Worm (Caenorhabditis elegans) whole organism, young adult: ENCODE data around the gene F38B6.2.

Experiments used
- C06A6.2 ChIP-seq: fragments of 200-800 bp; sonication (Bioruptor generic); conservative IDR thresholded peaks from 2 replicates; pipeline ENCODE4 v1.3.6; 2022; ENCODE audit warnings: missing genetic modification characterization, missing compliant biosample characterization
- C17E4.6 ChIP-seq: fragments of 200-800 bp; sonication (Bioruptor generic); IDR thresholded peaks from 2 replicates; pipeline ENCODE4 v1.3.6; 2022; ENCODE audit warnings: missing genetic modification reagents, missing genetic modification characterization, missing compliant biosample characterization
- F37B4.10 ChIP-seq: fragments of 200-800 bp; sonication (Bioruptor generic); IDR thresholded peaks from 2 replicates; pipeline ENCODE4 v1.3.6; 2022; ENCODE audit warnings: missing genetic modification characterization, missing compliant biosample characterization
- Y53F4B.3 ChIP-seq: fragments of 200-800 bp; sonication (Bioruptor generic); IDR thresholded peaks from 2 replicates; pipeline ENCODE4 v1.3.6; 2022; ENCODE audit warnings: missing genetic modification reagents, missing genetic modification characterization, missing compliant biosample characterization
- Y53G8AR.9 ChIP-seq: fragments of 200-800 bp; sonication (Bioruptor generic); conservative IDR thresholded peaks from 2 replicates; pipeline ENCODE4 v1.3.6; 2022; ENCODE audit warnings: missing genetic modification reagents, missing genetic modification characterization, missing compliant biosample characterization
- ZK185.1 ChIP-seq: sonication (generic microtip); optimal IDR thresholded peaks from 2 replicates; lab custom pipeline; 2016; ENCODE audit warnings: mild to moderate bottlenecking, missing genetic modification characterization, missing compliant biosample characterization; ENCODE audit not compliant: poor library complexity, severe bottlenecking
- ama-1 ChIP-seq, 3 experiments: fragments of 150-350 bp in 1 of 3; sonication (generic microtip) in 2 of 3; optimal IDR thresholded peaks; 2 replicates each; lab custom pipeline; 2014 to 2018; ENCODE audit warnings: missing biosample characterization in 2 of 3, missing genetic modification characterization in 2 of 3, missing genetic modification reagents in 2 of 3
- ceh-100 ChIP-seq: fragments of 200-800 bp; sonication (Bioruptor generic); IDR thresholded peaks from 2 replicates; pipeline ENCODE4 v1.3.6; 2022; ENCODE audit warnings: missing genetic modification reagents, missing genetic modification characterization, missing compliant biosample characterization
- ceh-40 ChIP-seq: fragments of 200-800 bp; sonication (Bioruptor generic); IDR thresholded peaks from 2 replicates; pipeline ENCODE4 v1.3.6; 2022; ENCODE audit warnings: missing genetic modification characterization, missing compliant biosample characterization
- ceh-79 ChIP-seq: sonication (generic microtip); optimal IDR thresholded peaks from 2 replicates; lab custom pipeline; 2017; ENCODE audit warnings: mild to moderate bottlenecking, missing genetic modification characterization, missing compliant biosample characterization
- chd-7 ChIP-seq: sonication (generic microtip); optimal IDR thresholded peaks from 2 replicates; lab custom pipeline; 2016; ENCODE audit warnings: mild to moderate bottlenecking, missing genetic modification characterization, moderate library complexity, missing compliant biosample characterization
- dox-1 ChIP-seq: fragments of 200-800 bp; sonication (Bioruptor generic); IDR thresholded peaks from 2 replicates; pipeline ENCODE4 v1.3.6; 2022; ENCODE audit warnings: missing genetic modification reagents, missing genetic modification characterization, missing compliant biosample characterization
- ets-4 ChIP-seq: fragments of 200-800 bp; sonication (Bioruptor generic); optimal IDR thresholded peaks from 2 replicates; lab custom pipeline; 2018; ENCODE audit warnings: mild to moderate bottlenecking, missing genetic modification characterization, missing compliant biosample characterization
- hlh-12 ChIP-seq: sonication (generic microtip); optimal IDR thresholded peaks from 2 replicates; lab custom pipeline; 2016; ENCODE audit warnings: missing genetic modification characterization, missing compliant biosample characterization
- hlh-26 ChIP-seq: fragments of 200-800 bp; sonication (Bioruptor generic); conservative IDR thresholded peaks from 2 replicates; pipeline ENCODE4 v1.3.6; 2022; ENCODE audit warnings: missing genetic modification reagents, missing genetic modification characterization, missing compliant biosample characterization
- let-607 ChIP-seq, 2 experiments: fragments of 200-800 bp in 1 of 2; sonication (Bioruptor generic) in 1 of 2; sonication (generic microtip) in 1 of 2; optimal IDR thresholded peaks; 2 replicates each; lab custom pipeline; 2016 to 2018; ENCODE audit warnings: mild to moderate bottlenecking in 2 of 2, missing compliant biosample characterization in 2 of 2, missing genetic modification characterization in 2 of 2, moderate library complexity in 2 of 2, missing genotype in 1 of 2
- lin-26 ChIP-seq: fragments of 200-800 bp; sonication (Bioruptor generic); IDR thresholded peaks from 2 replicates; pipeline ENCODE4 v1.3.6; 2022; ENCODE audit warnings: missing genetic modification reagents, missing genetic modification characterization, missing compliant biosample characterization
- lin-54 ChIP-seq: fragments of 200-800 bp; sonication (Bioruptor generic); optimal IDR thresholded peaks from 2 replicates; lab custom pipeline; 2018; ENCODE audit warnings: mild to moderate bottlenecking, missing genetic modification characterization, missing compliant biosample characterization
- lsl-1 ChIP-seq: fragments of 200-800 bp; sonication (Bioruptor generic); optimal IDR thresholded peaks from 2 replicates; lab custom pipeline; 2018; ENCODE audit warnings: mild to moderate bottlenecking, missing genetic modification characterization, moderate library complexity, missing compliant biosample characterization
- madf-3 ChIP-seq: fragments of 200-800 bp; sonication (Bioruptor generic); IDR thresholded peaks from 2 replicates; pipeline ENCODE4 v1.3.6; 2022; ENCODE audit warnings: missing genetic modification reagents, missing genetic modification characterization, missing compliant biosample characterization
- madf-6 ChIP-seq: fragments of 200-800 bp; sonication (Bioruptor generic); IDR thresholded peaks from 2 replicates; pipeline ENCODE4 v1.3.6; 2022; ENCODE audit warnings: missing genetic modification reagents, missing genetic modification characterization, missing compliant biosample characterization
- mel-28 ChIP-seq: sonication (generic microtip); optimal IDR thresholded peaks from 2 replicates; lab custom pipeline; 2016; ENCODE audit warnings: borderline replicate concordance, mild to moderate bottlenecking, missing genetic modification characterization, missing compliant biosample characterization
- mxl-1 ChIP-seq: sonication (generic microtip); optimal IDR thresholded peaks from 2 replicates; lab custom pipeline; 2016; ENCODE audit warnings: missing genetic modification characterization, missing compliant biosample characterization
- nhr-27 ChIP-seq: fragments of 200-800 bp; sonication (Bioruptor generic); optimal IDR thresholded peaks from 2 replicates; lab custom pipeline; 2018; ENCODE audit warnings: mild to moderate bottlenecking, missing genetic modification characterization, moderate library complexity, missing compliant biosample characterization
- pbrm-1 ChIP-seq: fragments of 200-800 bp; sonication (Bioruptor generic); IDR thresholded peaks from 2 replicates; pipeline ENCODE4 v1.3.6; 2022; ENCODE audit warnings: missing genetic modification reagents, missing genetic modification characterization, missing compliant biosample characterization
- rcor-1 ChIP-seq: fragments of 200-800 bp; sonication (Bioruptor generic); IDR thresholded peaks from 2 replicates; pipeline ENCODE4 v1.3.6; 2022; ENCODE audit warnings: missing genetic modification reagents, missing genetic modification characterization, missing compliant biosample characterization
- rec-8 ChIP-seq, 2 experiments: sonication (generic microtip); optimal IDR thresholded peaks; 2 replicates each; lab custom pipeline; 2016; ENCODE audit warnings: mild to moderate bottlenecking in 2 of 2, missing genetic modification characterization in 2 of 2, missing genetic modification reagents in 2 of 2, missing genotype in 2 of 2, missing biosample characterization in 1 of 2, missing compliant biosample characterization in 1 of 2, moderate library complexity in 1 of 2
- sdz-38 ChIP-seq: sonication (generic microtip); optimal IDR thresholded peaks from 2 replicates; lab custom pipeline; 2016; ENCODE audit warnings: missing genotype, missing genetic modification characterization, missing compliant biosample characterization
- sea-2 ChIP-seq: fragments of 200-800 bp; sonication (Bioruptor generic); IDR thresholded peaks from 2 replicates; pipeline ENCODE4 v1.3.6; 2022; ENCODE audit warnings: missing genetic modification characterization, missing compliant biosample characterization
- snpc-1.3 ChIP-seq: sonication (generic microtip); optimal IDR thresholded peaks from 2 replicates; lab custom pipeline; 2017; ENCODE audit warnings: missing genetic modification characterization, mild to moderate bottlenecking, missing compliant biosample characterization, antibody characterized with exemption, moderate library complexity, missing genotype, missing genetic modification reagents; ENCODE audit not compliant: insufficient read depth
- tbp1 ChIP-seq: fragments of 200-800 bp; sonication (Bioruptor generic); optimal IDR thresholded peaks from 2 replicates; lab custom pipeline; 2018; ENCODE audit warnings: mild to moderate bottlenecking, missing genetic modification characterization, missing compliant biosample characterization
- zfh-2 ChIP-seq: fragments of 200-800 bp; sonication (Bioruptor generic); conservative IDR thresholded peaks from 2 replicates; pipeline ENCODE4 v1.3.6; 2022; ENCODE audit warnings: missing genetic modification reagents, missing genetic modification characterization, missing compliant biosample characterization
- ztf-18 ChIP-seq: sonication (generic microtip); optimal IDR thresholded peaks from 2 replicates; lab custom pipeline; 2016; ENCODE audit warnings: missing genotype, mild to moderate bottlenecking, missing genetic modification characterization, missing compliant biosample characterization
- ztf-28 ChIP-seq: fragments of 200-800 bp; sonication (Bioruptor generic); IDR thresholded peaks from 2 replicates; pipeline ENCODE4 v1.3.6; 2022; ENCODE audit warnings: missing genetic modification reagents, missing genetic modification characterization, missing compliant biosample characterization

F38B6.2 gene

ce11 chrX:6668911-6669310 is 29.4 kb upstream of the F38B6.2 start, which contains the start of gene nhr-137:
Gene nhr-137, minus strand, starts transcription at chrX:6669011.
- no peak for TF ChIP-seq F37B4.10
- TF ChIP-seq rcor-1 (GFP tag; lab: Robert Waterston, UW): no peak
- TF ChIP-seq ets-4 (GFP tag; lab: Kevin White, UChicago): no peak
- no peak for TF ChIP-seq Y53G8AR.9
- TF ChIP-seq hlh-26 (GFP tag; lab: Robert Waterston, UW): no peak
- peak; percentile 34; the same call in 1 of the 2 replicates for TF ChIP-seq dox-1
- TF ChIP-seq pbrm-1 (GFP tag; lab: Robert Waterston, UW): no peak
- TF ChIP-seq let-607 (tag; optimal IDR thresholded peaks at IDR 0.05; lab: Kevin White, UChicago): no peak
- TF ChIP-seq C17E4.6 (GFP tag; lab: Robert Waterston, UW): no peak
- 0 out of 2 replicates have a peak, but pooled peaks have one; percentile 42 for TF ChIP-seq ztf-28 (GFP tag; lab: Robert Waterston, UW)
- no peak for TF ChIP-seq mxl-1

- TF ChIP-seq C06A6.2 (GFP tag; lab: Robert Waterston, UW) (no peak), zfh-2 (GFP tag; lab: Robert Waterston, UW) (no peak), lsl-1 (GFP tag; lab: Kevin White, UChicago) (no peak)
Measured at ce11 chrX:6669366-6669765, 29.0 kb upstream of the F38B6.2 start.

ce11 chrX:6671717-6672116 is 26.6 kb upstream of the F38B6.2 start:
- TF ChIP-seq chd-7 (tag; lab: Kevin White, UChicago) (no peak), ztf-18 (tag; lab: Kevin White, UChicago) (no peak), madf-6 (GFP tag; lab: Robert Waterston, UW) (no peak), Y53G8AR.9 (no peak), zfh-2 (GFP tag; lab: Robert Waterston, UW) (no peak), sdz-38 (no peak), ama-1 (optimal IDR thresholded peaks at IDR 0.05; lab: Kevin White, UChicago) (no peak), ama-1 (GFP tag; optimal IDR thresholded peaks at IDR 0.05; lab: Kevin White, UChicago) (no peak), Y53F4B.3 (no peak), C06A6.2 (GFP tag; lab: Robert Waterston, UW) (no peak), ceh-79 (tag; lab: Kevin White, UChicago) (no peak), mel-28 (tag; lab: Kevin White, UChicago) (no peak), ZK185.1 (no peak), lin-26 (GFP tag; lab: Robert Waterston, UW) (no peak), sea-2 (no peak), nhr-27 (tag; lab: Kevin White, UChicago) (no peak), F37B4.10 (no peak), madf-3 (GFP tag; lab: Robert Waterston, UW) (no peak), C17E4.6 (GFP tag; lab: Robert Waterston, UW) (no peak), ceh-40 (GFP tag; lab: Robert Waterston, UW) (no peak), rec-8 (tag; optimal IDR thresholded peaks at IDR 0.05; lab: Kevin White, UChicago) (no peak)

ce11 chrX:6672519-6672918 is 25.8 kb upstream of the F38B6.2 start, which contains the start of gene col-172:
Gene col-172, plus strand, starts transcription at chrX:6672819.
- TF ChIP-seq snpc-1.3 (tag; lab: Kevin White, UChicago) (no peak), tbp1 (GFP tag; lab: Kevin White, UChicago) (no peak), hlh-12 (tag; lab: Kevin White, UChicago) (no peak), ceh-100 (GFP tag; lab: Robert Waterston, UW) (no peak), lin-54 (GFP tag; lab: Kevin White, UChicago) (no peak)
